Fruit fly (Drosophila melanogaster) whole organism, embryonic: ENCODE results near the gene Cyp4g15.

Experiments used
- Antp ChIP-seq: fragments of 200-800 bp; sonication (Bioruptor generic); optimal IDR thresholded peaks from 3 replicates; lab custom pipeline; 2016; ENCODE audit warnings: missing biosample characterization, missing genetic modification characterization
- Atf-2 ChIP-seq: fragments of 200-800 bp; sonication (Bioruptor generic); optimal IDR thresholded peaks from 2 replicates; lab custom pipeline; 2016; ENCODE audit warnings: missing biosample characterization, missing genetic modification characterization
- CG11456 ChIP-seq: fragments of 200-800 bp; sonication (Bioruptor generic); IDR thresholded peaks from 3 replicates; pipeline ENCODE4 v1.3.6; 2022; ENCODE audit warnings: missing biosample characterization, missing genetic modification characterization
- CG11504 ChIP-seq: fragments of 200-800 bp; sonication (Bioruptor generic); optimal IDR thresholded peaks from 3 replicates; lab custom pipeline; 2019; ENCODE audit warnings: missing biosample characterization, mild to moderate bottlenecking, missing genetic modification characterization, moderate library complexity
- CG1233 ChIP-seq: fragments of 200-800 bp; sonication (Bioruptor generic); optimal IDR thresholded peaks from 4 replicates; lab custom pipeline; 2018; ENCODE audit warnings: missing biosample characterization, mild to moderate bottlenecking, missing genetic modification characterization
- CG13894 ChIP-seq: fragments of 200-800 bp; sonication (Bioruptor generic); optimal IDR thresholded peaks from 3 replicates; lab custom pipeline; 2018; ENCODE audit warnings: missing biosample characterization, mild to moderate bottlenecking, missing genetic modification characterization, moderate library complexity
- CG14860 ChIP-seq: fragments of 200-800 bp; sonication (Bioruptor generic); IDR thresholded peaks from 3 replicates; pipeline ENCODE4 v1.3.6; 2022; ENCODE audit warnings: missing biosample characterization, missing genetic modification characterization; ENCODE audit not compliant: partially characterized antibody
- CG17568 ChIP-seq: fragments of 200-800 bp; sonication (Bioruptor generic); optimal IDR thresholded peaks from 2 replicates; lab custom pipeline; 2018; ENCODE audit warnings: missing biosample characterization, mild to moderate bottlenecking, missing genetic modification characterization, moderate library complexity
- CG18011 ChIP-seq: fragments of 200-800 bp; sonication (Bioruptor generic); optimal IDR thresholded peaks from 2 replicates; lab custom pipeline; 2017; ENCODE audit warnings: missing biosample characterization, missing genetic modification characterization, mild to moderate bottlenecking, moderate library complexity, missing genotype
- CG30431 ChIP-seq: fragments of 200-800 bp; sonication (Bioruptor generic); optimal IDR thresholded peaks from 2 replicates; lab custom pipeline; 2017; ENCODE audit warnings: missing biosample characterization, missing genetic modification characterization
- CG3065 ChIP-seq: fragments of 200-800 bp; sonication (Bioruptor generic); optimal IDR thresholded peaks from 2 replicates; lab custom pipeline; 2016; ENCODE audit warnings: missing biosample characterization, missing genetic modification characterization
- CG31388 ChIP-seq: fragments of 200-800 bp; sonication (Bioruptor generic); optimal IDR thresholded peaks from 2 replicates; lab custom pipeline; 2016; ENCODE audit warnings: missing biosample characterization, missing genetic modification characterization
- CG43689 ChIP-seq: fragments of 200-800 bp; sonication (Bioruptor generic); IDR thresholded peaks from 2 replicates; pipeline ENCODE4 v1.3.6; 2022; ENCODE audit warnings: missing biosample characterization, missing genetic modification characterization
- CG6654 ChIP-seq: fragments of 200-800 bp; sonication (Bioruptor generic); optimal IDR thresholded peaks from 2 replicates; lab custom pipeline; 2017; ENCODE audit warnings: missing biosample characterization, mild to moderate bottlenecking, missing genetic modification characterization
- CG6813 ChIP-seq: fragments of 200-800 bp; sonication (Bioruptor generic); optimal IDR thresholded peaks from 2 replicates; lab custom pipeline; 2017; ENCODE audit warnings: missing biosample characterization, missing genetic modification characterization, mild to moderate bottlenecking, moderate library complexity, missing genetic modification reagents
- CG8388 ChIP-seq: fragments of 200-800 bp; sonication (Bioruptor generic); optimal IDR thresholded peaks from 2 replicates; lab custom pipeline; 2019; ENCODE audit warnings: missing biosample characterization, mild to moderate bottlenecking, missing genetic modification characterization, moderate library complexity
- CG8765 ChIP-seq: fragments of 200-800 bp; sonication (Bioruptor generic); IDR thresholded peaks from 2 replicates; pipeline ENCODE4 v1.3.6; 2022; ENCODE audit warnings: missing biosample characterization, missing genetic modification characterization
- CkIIα-i1 ChIP-seq: fragments of 200-800 bp; sonication (Bioruptor generic); IDR thresholded peaks from 2 replicates; pipeline ENCODE4 v1.3.6; 2022; ENCODE audit warnings: missing biosample characterization, missing genetic modification characterization
- CrebB ChIP-seq: fragments of 200-800 bp; sonication (Bioruptor generic); optimal IDR thresholded peaks from 3 replicates; lab custom pipeline; 2018; ENCODE audit warnings: missing biosample characterization, mild to moderate bottlenecking, missing genetic modification characterization
- Dek ChIP-seq: fragments of 200-800 bp; sonication (Bioruptor generic); optimal IDR thresholded peaks from 3 replicates; lab custom pipeline; 2019; ENCODE audit warnings: missing biosample characterization, mild to moderate bottlenecking, missing genetic modification characterization, moderate library complexity
- Dfd ChIP-seq, 2 experiments: fragments of >200 bp; optimal IDR thresholded peaks; 2 replicates each; lab custom pipeline; 2017; ENCODE audit warnings: missing biosample characterization in 2 of 2, missing genetic modification characterization in 2 of 2
- Doc3 ChIP-seq: fragments of 200-800 bp; sonication (Bioruptor generic); IDR thresholded peaks from 3 replicates; pipeline ENCODE4 v1.3.6; 2022; ENCODE audit warnings: missing biosample characterization, missing genetic modification characterization; ENCODE audit not compliant: partially characterized antibody
- Drgx ChIP-seq: fragments of 200-800 bp; sonication (Bioruptor generic); IDR thresholded peaks from 2 replicates; pipeline ENCODE4 v1.3.6; 2022; ENCODE audit warnings: missing biosample characterization, missing genetic modification characterization
- Ets65A ChIP-seq: fragments of 200-800 bp; sonication (Bioruptor generic); peaks from one replicate; lab custom pipeline; 2016; ENCODE audit warnings: missing biosample characterization, missing genetic modification characterization
- Fer3 ChIP-seq: fragments of 200-800 bp; sonication (Bioruptor generic); optimal IDR thresholded peaks from 2 replicates; lab custom pipeline; 2018; ENCODE audit warnings: missing biosample characterization, mild to moderate bottlenecking, missing genetic modification characterization, moderate library complexity
- HmgZ ChIP-seq: fragments of 200-800 bp; sonication (Bioruptor generic); optimal IDR thresholded peaks from 2 replicates; lab custom pipeline; 2018; ENCODE audit warnings: missing biosample characterization, mild to moderate bottlenecking, missing genetic modification characterization
- Sox102F ChIP-seq: fragments of 200-800 bp; sonication (Bioruptor generic); optimal IDR thresholded peaks from 2 replicates; lab custom pipeline; 2018; ENCODE audit warnings: missing biosample characterization, mild to moderate bottlenecking, missing genetic modification characterization, moderate library complexity
- Tbp ChIP-seq: fragments of >200 bp; optimal IDR thresholded peaks from 2 replicates; lab custom pipeline; 2018; ENCODE audit warnings: missing biosample characterization, missing genetic modification characterization
- Usf ChIP-seq: fragments of 200-800 bp; sonication (Bioruptor generic); optimal IDR thresholded peaks from 2 replicates; lab custom pipeline; 2017; ENCODE audit warnings: missing genotype, missing biosample characterization, missing genetic modification characterization
- az2 ChIP-seq: fragments of 200-800 bp; sonication (Bioruptor generic); optimal IDR thresholded peaks from 3 replicates; lab custom pipeline; 2016; ENCODE audit warnings: missing biosample characterization, missing genetic modification characterization
- cad ChIP-seq: fragments of >200 bp; optimal IDR thresholded peaks from 2 replicates; lab custom pipeline; 2017; ENCODE audit warnings: missing biosample characterization, missing genetic modification characterization
- cas ChIP-seq: fragments of 200-800 bp; sonication (Bioruptor generic); IDR thresholded peaks from 2 replicates; pipeline ENCODE4 v1.3.6; 2022; ENCODE audit warnings: missing biosample characterization, missing genetic modification characterization
- caup ChIP-seq: fragments of 200-800 bp; sonication (Bioruptor generic); optimal IDR thresholded peaks from 3 replicates; lab custom pipeline; 2017; ENCODE audit warnings: missing biosample characterization, mild to moderate bottlenecking, missing genetic modification characterization, moderate library complexity; ENCODE audit not compliant: severe bottlenecking
- chif ChIP-seq, 2 experiments: fragments of 200-800 bp; sonication (Bioruptor generic); optimal IDR thresholded peaks; 3 replicates each; lab custom pipeline; 2016; ENCODE audit warnings: missing biosample characterization in 2 of 2, missing genetic modification characterization in 2 of 2
- ci ChIP-seq: fragments of 200-800 bp; sonication (Bioruptor generic); IDR thresholded peaks from 3 replicates; pipeline ENCODE4 v1.3.6; 2022; ENCODE audit warnings: missing biosample characterization, missing genetic modification characterization
- dysf ChIP-seq: fragments of 200-800 bp; sonication (Bioruptor generic); IDR thresholded peaks from 3 replicates; pipeline ENCODE4 v1.3.6; 2022; ENCODE audit warnings: missing biosample characterization, missing genetic modification characterization
- eyg ChIP-seq: fragments of 200-800 bp; sonication (Bioruptor generic); optimal IDR thresholded peaks from 3 replicates; lab custom pipeline; 2016; ENCODE audit warnings: missing biosample characterization, missing genetic modification characterization
- ham ChIP-seq: fragments of 200-800 bp; sonication (Bioruptor generic); IDR thresholded peaks from 2 replicates; pipeline ENCODE4 v1.3.6; 2022; ENCODE audit warnings: missing biosample characterization, missing genetic modification characterization
- hb ChIP-seq: fragments of 200-800 bp; sonication (Bioruptor generic); IDR thresholded peaks from 3 replicates; pipeline ENCODE4 v1.3.6; 2022; ENCODE audit warnings: missing biosample characterization, missing genetic modification characterization; ENCODE audit not compliant: partially characterized antibody
- her ChIP-seq: fragments of 200-800 bp; sonication (Bioruptor generic); optimal IDR thresholded peaks from 2 replicates; lab custom pipeline; 2016; ENCODE audit warnings: missing biosample characterization, missing genetic modification characterization
- ind ChIP-seq: fragments of 200-800 bp; sonication (Bioruptor generic); optimal IDR thresholded peaks from 3 replicates; lab custom pipeline; 2016; ENCODE audit warnings: missing biosample characterization, missing genetic modification characterization
- nau ChIP-seq: fragments of 200-800 bp; sonication (Bioruptor generic); optimal IDR thresholded peaks from 3 replicates; lab custom pipeline; 2017; ENCODE audit warnings: missing biosample characterization, mild to moderate bottlenecking, missing genetic modification characterization, missing genetic modification reagents
- odd ChIP-seq: fragments of 200-800 bp; sonication (Bioruptor generic); optimal IDR thresholded peaks from 2 replicates; lab custom pipeline; 2017; ENCODE audit warnings: missing biosample characterization, mild to moderate bottlenecking, missing genetic modification characterization
- org-1 ChIP-seq: fragments of 200-800 bp; sonication (Bioruptor generic); optimal IDR thresholded peaks from 2 replicates; lab custom pipeline; 2017; ENCODE audit warnings: missing biosample characterization, missing genetic modification characterization
- pan ChIP-seq, 4 experiments: fragments of >200 bp in 3 of 4; fragments of 200-800 bp in 1 of 4; sonication (Bioruptor generic) in 1 of 4; optimal IDR thresholded peaks in 3 of 4; IDR thresholded peaks in 1 of 4; 2 replicates each; pipeline versions ENCODE4 v1.3.6 to Lab custom; 2017 to 2022; ENCODE audit warnings: missing biosample characterization in 2 of 4, missing genetic modification characterization in 2 of 4, mixed read lengths in 1 of 4
- psq ChIP-seq: fragments of 200-800 bp; sonication (Bioruptor generic); optimal IDR thresholded peaks from 2 replicates; lab custom pipeline; 2017; ENCODE audit warnings: missing biosample characterization, missing genetic modification characterization
- rib ChIP-seq: fragments of 200-800 bp; sonication (Bioruptor generic); IDR thresholded peaks from 2 replicates; pipeline ENCODE4 v1.3.6; 2022; ENCODE audit warnings: missing biosample characterization, missing genetic modification characterization
- tgo ChIP-seq: fragments of 200-800 bp; sonication (Bioruptor generic); IDR thresholded peaks from 3 replicates; pipeline ENCODE4 v1.3.6; 2022; ENCODE audit warnings: missing biosample characterization, missing genetic modification characterization
- tll ChIP-seq, 2 experiments: fragments of 200-800 bp in 1 of 2; fragments of >200 bp in 1 of 2; sonication (Bioruptor generic) in 1 of 2; optimal IDR thresholded peaks; 2 replicates each; lab custom pipeline; 2017 to 2019; ENCODE audit warnings: missing biosample characterization in 2 of 2, missing genetic modification characterization in 2 of 2, mild to moderate bottlenecking in 1 of 2, moderate library complexity in 1 of 2
- zen2 ChIP-seq: fragments of 200-800 bp; sonication (Bioruptor generic); IDR thresholded peaks from 3 replicates; pipeline ENCODE4 v1.3.6; 2022; ENCODE audit warnings: missing biosample characterization, missing genetic modification characterization; ENCODE audit not compliant: partially characterized antibody

The Cyp4g15 gene

DNA sequence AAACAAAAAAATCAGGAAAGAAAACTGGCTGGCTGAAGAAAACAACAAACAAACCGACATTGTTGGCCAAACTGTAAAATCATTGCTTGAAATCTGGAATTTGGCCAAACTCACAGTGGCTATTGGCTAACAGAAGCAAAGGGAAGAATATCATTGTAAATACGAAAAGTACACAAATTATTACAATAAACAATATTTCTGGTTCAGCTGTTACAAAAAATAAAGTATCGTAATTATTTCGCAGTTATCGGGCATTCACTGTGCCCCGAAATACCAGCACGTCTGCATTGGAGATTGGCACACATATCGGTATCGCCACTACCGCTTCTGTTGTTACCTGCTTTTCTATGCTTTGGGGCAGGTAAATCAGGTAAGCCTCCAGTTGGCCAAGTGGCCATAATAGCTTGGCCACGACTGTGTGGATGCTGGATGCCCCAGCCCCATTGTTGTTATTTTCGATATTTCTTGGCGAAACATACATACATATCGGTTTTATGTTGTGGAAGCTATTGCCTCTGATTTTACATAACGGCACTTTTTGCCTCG lies 25.8 kb upstream of the Cyp4g15 start (continued):
- TF ChIP-seq CG3065 (GFP tag; lab: Kevin White, UChicago), result no peak
- no peak for TF ChIP-seq Atf-2
- TF ChIP-seq HmgZ (tag; lab: Kevin White, UChicago), result peak; percentile 17
- TF ChIP-seq CG8388 (GFP tag; lab: Kevin White, UChicago), result no peak
- TF ChIP-seq org-1 (GFP tag; lab: Kevin White, UChicago), result peak; percentile 11
- TF ChIP-seq CG18011 (GFP tag; lab: Kevin White, UChicago), result no peak
- TF ChIP-seq her, result peak; percentile 40
- no peak for TF ChIP-seq Dfd (GFP tag; optimal IDR thresholded peaks at IDR 0.05; lab: Kevin White, UChicago)
- TF ChIP-seq CkIIα-i1 (GFP tag; lab: Robert Waterston, UW), result no peak
- TF ChIP-seq CrebB (tag; lab: Kevin White, UChicago), result peak; percentile 35
- no peak for TF ChIP-seq tll (GFP tag; optimal IDR thresholded peaks at IDR 0.05; lab: Kevin White, UChicago)
- no peak for TF ChIP-seq cas
- TF ChIP-seq pan (optimal IDR thresholded peaks at IDR 0.05; lab: Kevin White, UChicago), result no peak
- peak in 1 of 2 experiments; percentile 74 for TF ChIP-seq pan (GFP tag; optimal IDR thresholded peaks at IDR 0.05 in 1 of 2, IDR thresholded peaks at IDR 0.05 in 1 of 2)
- peak; percentile 90 for TF ChIP-seq Ets65A (GFP tag; lab: Kevin White, UChicago)
- no peak for TF ChIP-seq CG43689
- no peak for TF ChIP-seq CG14860 (GFP tag; lab: Robert Waterston, UW)
- TF ChIP-seq ham (GFP tag; lab: Robert Waterston, UW), result no peak
- TF ChIP-seq nau (GFP tag; lab: Kevin White, UChicago), result no peak
- peak; percentile 12 for TF ChIP-seq CG13894 (tag; lab: Kevin White, UChicago)
- peak; percentile 56 for TF ChIP-seq ind (GFP tag; lab: Kevin White, UChicago)
- peak; percentile 59 for TF ChIP-seq Sox102F (GFP tag; lab: Kevin White, UChicago)
- no peak for TF ChIP-seq CG31388 (GFP tag; lab: Kevin White, UChicago)
- no peak for TF ChIP-seq Usf (GFP tag; lab: Kevin White, UChicago)
- TF ChIP-seq Antp (GFP tag; lab: Kevin White, UChicago), result no peak
- peak; percentile 80 for TF ChIP-seq Drgx
- TF ChIP-seq chif (GFP tag; optimal IDR thresholded peaks at IDR 0.05; lab: Kevin White, UChicago), result peak in 1 of 2 experiments; percentile 22
- peak; percentile 82 for TF ChIP-seq dysf (GFP tag; lab: Robert Waterston, UW)
- peak; percentile 37 for TF ChIP-seq caup
- peak; percentile 66 for TF ChIP-seq ci
- no peak for TF ChIP-seq cad
- TF ChIP-seq zen2 (GFP tag; lab: Robert Waterston, UW), result no peak
- TF ChIP-seq tgo (GFP tag; lab: Robert Waterston, UW), result peak; percentile 63
- TF ChIP-seq odd, result no peak
- peak; percentile 57 for TF ChIP-seq CG11504 (tag; lab: Kevin White, UChicago)
- TF ChIP-seq Doc3 (GFP tag; lab: Robert Waterston, UW), result no peak
- TF ChIP-seq CG8765, result peak; percentile 28; the same call in 1 of the 2 replicates
- no peak for TF ChIP-seq CG17568 (GFP tag; lab: Kevin White, UChicago)
- no peak for TF ChIP-seq psq (GFP tag; lab: Kevin White, UChicago)
- TF ChIP-seq CG11456 (GFP tag; lab: Robert Waterston, UW), result peak; percentile 56; the same call in 2 of the 3 replicates
- no peak for TF ChIP-seq hb (GFP tag; lab: Robert Waterston, UW)
- no peak for TF ChIP-seq CG1233 (GFP tag; lab: Kevin White, UChicago)
- TF ChIP-seq Fer3, result peak; percentile 36
- peak; percentile 18 for TF ChIP-seq CG6813 (GFP tag; lab: Kevin White, UChicago)
- peak; percentile 53 for TF ChIP-seq Dek (tag; lab: Kevin White, UChicago)
- no peak for TF ChIP-seq Tbp
- peak; percentile 17 for TF ChIP-seq az2
- no peak for TF ChIP-seq eyg (GFP tag; lab: Kevin White, UChicago)
- no peak for TF ChIP-seq CG30431 (GFP tag; lab: Kevin White, UChicago)
- TF ChIP-seq CG6654 (GFP tag; lab: Kevin White, UChicago), result no peak
- TF ChIP-seq rib (GFP tag; lab: Robert Waterston, UW), result peak; percentile 20; the same call in 1 of the 2 replicates
